Fruit fly (Drosophila melanogaster) whole organism, adult: Measurements from ENCODE around the gene org-1.
A peak's percentile ranks its signal among the peaks of the same experiment; 100 is the strongest.

Source experiments
- CG12768 ChIP-seq: fragments of 200-800 bp; sonication (Bioruptor generic); optimal IDR thresholded peaks from 2 replicates; lab custom pipeline; 2017; ENCODE audit warnings: missing biosample characterization, missing genetic modification characterization, mild to moderate bottlenecking, moderate library complexity, missing genetic modification reagents
- CG7045 ChIP-seq: fragments of 200-800 bp; sonication (Bioruptor generic); optimal IDR thresholded peaks from 2 replicates; lab custom pipeline; 2017; ENCODE audit warnings: missing biosample characterization, mild to moderate bottlenecking, missing genetic modification characterization
- Hr96 ChIP-seq: fragments of 200-800 bp; sonication (Bioruptor generic); optimal IDR thresholded peaks from 2 replicates; lab custom pipeline; 2016; ENCODE audit warnings: missing biosample characterization, missing genetic modification characterization
- Mnt ChIP-seq: fragments of 200-800 bp; sonication (Bioruptor generic); optimal IDR thresholded peaks from 2 replicates; lab custom pipeline; 2016; ENCODE audit warnings: missing biosample characterization, mild to moderate bottlenecking, missing genetic modification characterization
- cic ChIP-seq: fragments of 200-800 bp; sonication (Bioruptor generic); optimal IDR thresholded peaks from 2 replicates; lab custom pipeline; 2017; ENCODE audit warnings: missing biosample characterization, mild to moderate bottlenecking, missing genetic modification characterization, moderate library complexity
- kay ChIP-seq: fragments of 200-800 bp; sonication (Bioruptor generic); peaks from one replicate; lab custom pipeline; 2016; ENCODE audit warnings: missing biosample characterization, missing genetic modification characterization, borderline replicate concordance

- TF ChIP-seq Mnt (GFP tag; lab: Kevin White, UChicago) (peak; percentile 6), CG7045 (GFP tag; lab: Kevin White, UChicago) (no peak), kay (GFP tag; lab: Kevin White, UChicago) (no peak), cic (GFP tag; lab: Kevin White, UChicago) (peak; percentile 2), Hr96 (GFP tag; lab: Kevin White, UChicago) (no peak), CG12768 (GFP tag; lab: Kevin White, UChicago) (no peak)
Measured at dm6 chrX:8460686-8461085, 5.8 kb upstream of the org-1 start, which contains the start of gene CG15347.
